Worm (Caenorhabditis elegans) whole organism, midembryonic: ENCODE results near the gene trmt-10C.2.

Source experiments
- flt-1 ChIP-seq: fragments of 200-800 bp; sonication (Bioruptor generic); IDR thresholded peaks from 2 replicates; pipeline ENCODE4 v1.3.6; 2022; ENCODE audit warnings: missing genetic modification characterization, missing compliant biosample characterization
- ztf-23 ChIP-seq: fragments of 200-800 bp; sonication (Bioruptor generic); IDR thresholded peaks from 2 replicates; pipeline ENCODE4 v1.3.6; 2022; ENCODE audit warnings: missing genetic modification reagents, missing genetic modification characterization, missing compliant biosample characterization

DNA sequence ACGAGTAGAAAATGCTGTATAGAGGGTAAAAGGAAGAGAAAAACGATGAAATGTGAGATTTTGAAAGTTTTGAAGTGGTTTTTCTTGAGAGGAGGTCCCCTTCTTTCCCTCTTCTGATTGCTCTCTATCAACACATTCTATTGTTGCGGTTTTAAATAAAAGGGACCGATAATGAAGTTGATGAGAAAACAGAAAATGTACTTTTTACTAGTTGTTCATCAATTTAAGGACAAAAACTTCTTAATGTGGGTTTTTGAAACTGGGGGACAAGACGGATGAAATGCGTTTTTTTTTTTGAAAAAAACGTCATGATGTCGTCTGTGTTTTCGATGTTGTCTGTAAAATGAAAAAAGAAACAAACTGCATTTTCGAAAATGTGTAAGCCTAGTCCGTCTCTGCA, 29.3 kb upstream of the trmt-10C.2 start:
- TF ChIP-seq flt-1 (GFP tag; lab: Robert Waterston, UW) (no peak), ztf-23 (GFP tag; lab: Robert Waterston, UW) (no peak)
